Worm (Caenorhabditis elegans) whole organism, mixed stage, embryonic: ENCODE measurements around the gene rom-2.

Source experiments
- blmp-1 ChIP-seq: fragments of 150-350 bp; optimal IDR thresholded peaks from 2 replicates; lab custom pipeline; 2014; ENCODE audit warnings: missing biosample characterization, missing genetic modification characterization
- ces-1 ChIP-seq: fragments of 150-350 bp; optimal IDR thresholded peaks from 2 replicates; lab custom pipeline; 2014; ENCODE audit warnings: missing biosample characterization, missing genetic modification reagents, missing genetic modification characterization
- drap-1 ChIP-seq: fragments of 200-800 bp; sonication (Bioruptor generic); optimal IDR thresholded peaks from 3 replicates; lab custom pipeline; 2018; ENCODE audit warnings: mild to moderate bottlenecking, missing genetic modification characterization, missing compliant biosample characterization
- lsy-2 ChIP-seq: fragments of 150-350 bp; optimal IDR thresholded peaks from 2 replicates; lab custom pipeline; 2014; ENCODE audit warnings: missing biosample characterization, missing genetic modification characterization
- nhr-12 ChIP-seq: fragments of 150-350 bp; optimal IDR thresholded peaks from 2 replicates; lab custom pipeline; 2014; ENCODE audit warnings: missing biosample characterization, missing genetic modification characterization
- nhr-237 ChIP-seq: fragments of 150-350 bp; optimal IDR thresholded peaks from 2 replicates; lab custom pipeline; 2014; ENCODE audit warnings: missing biosample characterization, missing genetic modification characterization
- nhr-76 ChIP-seq: sonication (generic microtip); optimal IDR thresholded peaks from 2 replicates; lab custom pipeline; 2017; ENCODE audit warnings: missing biosample characterization, missing genetic modification characterization
- unc-39 ChIP-seq: fragments of 150-350 bp; optimal IDR thresholded peaks from 2 replicates; lab custom pipeline; 2014; ENCODE audit warnings: missing biosample characterization, missing genetic modification characterization
- unc-62 ChIP-seq: fragments of 150-350 bp; optimal IDR thresholded peaks from 2 replicates; lab custom pipeline; 2014; ENCODE audit warnings: missing biosample characterization, missing genetic modification reagents, missing genetic modification characterization
- ztf-11 ChIP-seq: fragments of 150-350 bp; optimal IDR thresholded peaks from 2 replicates; lab custom pipeline; 2014; ENCODE audit warnings: missing biosample characterization, missing genetic modification characterization

- TF ChIP-seq nhr-12 (tag; lab: Kevin White, UChicago) (no peak), nhr-76 (no peak), unc-62 (no peak), nhr-237 (no peak), lsy-2 (no peak), blmp-1 (tag; lab: Kevin White, UChicago) (no peak), drap-1 (GFP tag; lab: Kevin White, UChicago) (no peak), unc-39 (no peak), ztf-11 (tag; lab: Kevin White, UChicago) (no peak), ces-1 (GFP tag; lab: Kevin White, UChicago) (no peak)
These were observed 32.2 kb downstream of the rom-2 start, which contains the start of gene C48B4.9 for ce11 chrIII:9563235-9563634.
